Fruit fly (Drosophila melanogaster): ENCODE data around the gene CG43844.

The CG43844 gene

dm6 chr3R:21870158-21870971 lies 19.0 kb upstream of the CG43844 start, which contains the start of gene CG31431 (continued):
- TF ChIP-seq pnt (GFP tag; optimal IDR thresholded peaks at IDR 0.05) (peak; percentile 95), H15 (GFP tag; IDR thresholded peaks at IDR 0.05) (peak; percentile 96), CG17361 (GFP tag; IDR thresholded peaks at IDR 0.05) (peak; percentile 97), C15 (GFP tag; IDR thresholded peaks at IDR 0.05) (peak; percentile 95), cg (GFP tag; optimal IDR thresholded peaks at IDR 0.05) (no peak), prd (optimal IDR thresholded peaks at IDR 0.05) (no peak), prd (GFP tag; IDR thresholded peaks at IDR 0.05) (peak; percentile 98), Mrtf (GFP tag; IDR thresholded peaks at IDR 0.05) (peak; percentile 97), HmgD (GFP tag; optimal IDR thresholded peaks at IDR 0.05) (peak; percentile 95), chn (GFP tag; optimal IDR thresholded peaks at IDR 0.05) (peak; percentile 94), BtbVII (GFP tag; optimal IDR thresholded peaks at IDR 0.05) (peak; percentile 98), mam (GFP tag; optimal IDR thresholded peaks at IDR 0.05) (peak; percentile 98), CG13287 (GFP tag; IDR thresholded peaks at IDR 0.05; ENCODE audit: partially characterized antibody) (no peak), slou (GFP tag; optimal IDR thresholded peaks at IDR 0.05) (peak; percentile 94), CG8765 (GFP tag; IDR thresholded peaks at IDR 0.05) (peak; percentile 94), shn (GFP tag; optimal IDR thresholded peaks at IDR 0.05) (peak; percentile 94), Spps (tag; optimal IDR thresholded peaks at IDR 0.05) (peak; percentile 90), hb (GFP tag; IDR thresholded peaks at IDR 0.05; ENCODE audit: partially characterized antibody) (no peak), btn (GFP tag; optimal IDR thresholded peaks at IDR 0.05) (peak; percentile 91), CG32532 (GFP tag; IDR thresholded peaks at IDR 0.05) (peak; percentile 99), D19B (GFP tag; optimal IDR thresholded peaks at IDR 0.05) (peak; percentile 97), p53 (GFP tag; optimal IDR thresholded peaks at IDR 0.05) (peak; percentile 82), YL-1 (GFP tag; optimal IDR thresholded peaks at IDR 0.05) (peak; percentile 83), CG10543 (GFP tag; optimal IDR thresholded peaks at IDR 0.05) (peak; percentile 97), CG7839 (tag; optimal IDR thresholded peaks at IDR 0.05) (peak; percentile 99), CG32767 (GFP tag; IDR thresholded peaks at IDR 0.05) (peak; percentile 92), CkIIα-i1 (GFP tag; IDR thresholded peaks at IDR 0.05) (peak; percentile 84), Oli (tag; optimal IDR thresholded peaks at IDR 0.05) (peak; percentile 96), CG8359 (GFP tag; optimal IDR thresholded peaks at IDR 0.05; ENCODE audit: borderline replicate concordance) (peak; percentile 90), CG4328 (GFP tag; optimal IDR thresholded peaks at IDR 0.05) (peak; percentile 95), ap (GFP tag; IDR thresholded peaks at IDR 0.05) (peak; percentile 94), dysf (GFP tag; IDR thresholded peaks at IDR 0.05) (peak; percentile 98), CG10321 (GFP tag; IDR thresholded peaks at IDR 0.05) (peak; percentile 71), E2f1 (GFP tag; IDR thresholded peaks at IDR 0.05) (peak; percentile 97), CG4617 (GFP tag; optimal IDR thresholded peaks at IDR 0.05; ENCODE audit: borderline replicate concordance) (peak; percentile 93), CG43689 (GFP tag; IDR thresholded peaks at IDR 0.05) (peak; percentile 95), CG10366 (GFP tag; IDR thresholded peaks at IDR 0.05) (peak; percentile 97), sisA (GFP tag; IDR thresholded peaks at IDR 0.05) (peak; percentile 96), CG6689 (GFP tag; IDR thresholded peaks at IDR 0.05) (peak; percentile 97), sc (optimal IDR thresholded peaks at IDR 0.05) (no peak), sc (GFP tag; optimal IDR thresholded peaks at IDR 0.05) (peak; percentile 87), CG6765 (GFP tag; optimal IDR thresholded peaks at IDR 0.05) (peak; percentile 92), Fer1 (GFP tag; optimal IDR thresholded peaks at IDR 0.05) (peak; percentile 98), Sox100B (GFP tag; optimal IDR thresholded peaks at IDR 0.05) (peak; percentile 93), trem (tag; optimal IDR thresholded peaks at IDR 0.05) (peak; percentile 92), CG17186 (GFP tag; optimal IDR thresholded peaks at IDR 0.05) (peak; percentile 75), CG6654 (GFP tag; optimal IDR thresholded peaks at IDR 0.05) (peak; percentile 86), Elba2 (GFP tag; optimal IDR thresholded peaks at IDR 0.05) (peak; percentile 41), CG16779 (GFP tag; IDR thresholded peaks at IDR 0.05) (peak; percentile 96), Max (GFP tag; optimal IDR thresholded peaks at IDR 0.05) (peak; percentile 94)

All from whole organism, embryonic.